Worm (Caenorhabditis elegans) whole organism, dauer: ENCODE measurements around the gene fbxc-36.
"Not testable (repeated sequence)": the region's sequence is repeated elsewhere in the genome, so short reads cannot be mapped to it uniquely, and the experiment has no call there.

ENCODE experiments used
- unc-62 ChIP-seq: sonication (generic microtip); optimal IDR thresholded peaks from 2 replicates; lab custom pipeline; 2017; ENCODE audit warnings: missing biosample characterization, missing genetic modification reagents, missing genetic modification characterization

fbxc-36 gene

DNA sequence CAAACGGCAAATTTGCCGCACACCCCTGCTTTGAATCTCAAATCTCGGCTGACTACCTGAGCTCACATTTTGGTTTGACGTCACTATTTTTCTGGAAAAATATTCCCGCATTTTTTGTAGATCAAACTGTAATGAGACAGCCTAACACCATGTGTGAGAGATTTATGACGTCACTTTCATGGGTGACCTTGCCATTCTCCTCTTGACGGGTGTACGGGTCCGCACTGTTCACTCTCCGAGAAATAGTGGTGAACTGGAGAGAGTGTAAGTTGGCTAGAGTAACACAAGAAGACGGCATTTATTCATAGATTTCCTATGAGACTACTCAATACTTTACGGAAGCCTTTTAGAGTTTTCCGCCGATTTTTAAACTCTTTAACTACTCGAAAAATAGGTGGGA, 44.9 kb downstream of the fbxc-36 start, which contains the start of gene fbxc-40:
TSS of gene fbxc-40 (plus strand) at position 301 of the 400 bp plus-strand sequence.
- not testable (repeated sequence) for TF ChIP-seq unc-62

DNA sequence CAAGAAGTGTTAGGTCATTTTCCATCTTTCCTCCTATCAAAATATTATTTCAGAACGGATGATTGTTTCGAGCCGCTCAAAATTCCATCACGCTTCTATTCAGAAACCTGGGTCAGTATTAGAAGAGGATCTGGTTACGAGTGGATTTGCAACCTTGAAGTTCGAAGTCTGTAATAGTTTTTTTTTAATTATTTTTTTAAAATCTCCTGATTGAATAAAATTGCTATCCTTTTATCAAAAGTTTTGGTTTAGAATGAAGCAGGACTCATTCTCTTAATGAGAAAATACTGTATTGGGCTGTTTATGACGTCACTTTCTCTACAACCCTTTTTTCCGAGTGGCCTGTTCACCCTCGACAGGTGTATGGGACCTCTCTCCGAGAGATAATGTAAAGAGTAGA, 47.7 kb downstream of the fbxc-36 start, which contains the start of gene fbxc-39:
TSS of gene fbxc-39 (plus strand) at position 301 of the 400 bp plus-strand sequence.
- no peak for TF ChIP-seq unc-62

DNA sequence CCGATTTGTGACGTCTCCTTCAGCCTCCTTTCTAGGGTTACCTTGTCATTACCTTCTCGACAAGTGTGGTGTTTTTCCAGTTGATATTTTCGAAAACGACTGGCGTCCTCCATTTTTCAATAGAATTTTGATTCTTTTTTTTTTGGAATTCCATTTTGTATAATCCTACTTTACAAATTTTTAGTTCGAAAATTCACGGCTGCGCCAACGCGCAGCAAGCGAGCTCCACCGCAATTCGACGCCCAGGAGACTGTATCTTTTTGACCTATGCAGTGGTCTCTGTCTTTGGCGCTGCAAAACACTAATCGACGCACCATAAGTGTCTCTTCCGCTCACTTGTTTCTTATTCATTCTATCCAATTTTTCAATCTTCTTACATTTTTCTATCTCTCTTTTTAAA, 50.5 kb downstream of the fbxc-36 start, which contains the start of gene fbxc-42:
TSS of gene fbxc-42 (plus strand) at position 301 of the 400 bp plus-strand sequence.
- no peak for TF ChIP-seq unc-62
